Worm (Caenorhabditis elegans): ENCODE results near the gene F22E5.22.

- TF ChIP-seq klf-2 (GFP tag; conservative IDR thresholded peaks at IDR 0.05) (no peak), tab-1 (GFP tag; IDR thresholded peaks at IDR 0.05) (no peak), ref-1 (GFP tag; conservative IDR thresholded peaks at IDR 0.05) (no peak), flt-1 (GFP tag; IDR thresholded peaks at IDR 0.05) (no peak), ztf-29 (GFP tag; IDR thresholded peaks at IDR 0.05) (no peak), cog-1 (tag; optimal IDR thresholded peaks at IDR 0.05) (no peak), T22C8.4 (GFP tag; IDR thresholded peaks at IDR 0.05) (no peak), ztf-23 (GFP tag; IDR thresholded peaks at IDR 0.05) (no peak)
Measured at ce11 chrII:2684783-2685182, 19.1 kb downstream of the F22E5.22 start.

Data from whole organism, midembryonic.